Fruit fly (Drosophila melanogaster) whole organism, embryonic: Measurements from ENCODE around the gene CG46462.

Experiments
- Ada2b ChIP-seq: fragments of 200-800 bp; sonication (Bioruptor generic); IDR thresholded peaks from 2 replicates; pipeline ENCODE4 v1.3.6; 2022; ENCODE audit warnings: missing biosample characterization, missing genetic modification characterization
- CG10147 ChIP-seq: fragments of 200-800 bp; sonication (Bioruptor generic); optimal IDR thresholded peaks from 2 replicates; lab custom pipeline; 2019; ENCODE audit warnings: missing biosample characterization, mild to moderate bottlenecking, missing genetic modification characterization, moderate library complexity
- CG10366 ChIP-seq: fragments of 200-800 bp; sonication (Bioruptor generic); IDR thresholded peaks from 2 replicates; pipeline ENCODE4 v1.3.6; 2022; ENCODE audit warnings: missing biosample characterization, missing genetic modification characterization
- CG10979 ChIP-seq: fragments of 200-800 bp; sonication (Bioruptor generic); optimal IDR thresholded peaks from 2 replicates; lab custom pipeline; 2018; ENCODE audit warnings: missing biosample characterization, mild to moderate bottlenecking, missing genetic modification characterization, moderate library complexity
- CG11247 ChIP-seq: fragments of 200-800 bp; sonication (Bioruptor generic); IDR thresholded peaks from 2 replicates; pipeline ENCODE4 v1.3.6; 2022; ENCODE audit warnings: missing biosample characterization, missing genetic modification characterization
- CG12219 ChIP-seq: fragments of 200-800 bp; sonication (Bioruptor generic); optimal IDR thresholded peaks from 3 replicates; lab custom pipeline; 2018; ENCODE audit warnings: missing biosample characterization, mild to moderate bottlenecking, missing genetic modification characterization
- CG12659 ChIP-seq: fragments of 200-800 bp; sonication (Bioruptor generic); optimal IDR thresholded peaks from 3 replicates; lab custom pipeline; 2017; ENCODE audit warnings: mild to moderate bottlenecking, missing biosample characterization, missing genetic modification reagents, missing genetic modification characterization
- CG13424 ChIP-seq: fragments of 200-800 bp; sonication (Bioruptor generic); optimal IDR thresholded peaks from 2 replicates; lab custom pipeline; 2019; ENCODE audit warnings: missing biosample characterization, mild to moderate bottlenecking, missing genetic modification characterization, moderate library complexity
- CG14050 ChIP-seq: fragments of 200-800 bp; sonication (Bioruptor generic); IDR thresholded peaks from 3 replicates; pipeline ENCODE4 v1.3.6; 2022; ENCODE audit warnings: missing biosample characterization, missing genetic modification characterization
- CG15696 ChIP-seq: fragments of 200-800 bp; sonication (Bioruptor generic); optimal IDR thresholded peaks from 2 replicates; lab custom pipeline; 2019; ENCODE audit warnings: missing biosample characterization, mild to moderate bottlenecking, missing genetic modification characterization, moderate library complexity
- CG18011 ChIP-seq: fragments of 200-800 bp; sonication (Bioruptor generic); optimal IDR thresholded peaks from 2 replicates; lab custom pipeline; 2017; ENCODE audit warnings: missing biosample characterization, missing genetic modification characterization, mild to moderate bottlenecking, moderate library complexity, missing genotype
- CG1832 ChIP-seq: fragments of 200-800 bp; sonication (Bioruptor generic); optimal IDR thresholded peaks from 2 replicates; lab custom pipeline; 2017; ENCODE audit warnings: missing biosample characterization, mild to moderate bottlenecking, missing genetic modification characterization, inconsistent platforms
- CG4282 ChIP-seq: fragments of 200-800 bp; sonication (Bioruptor generic); optimal IDR thresholded peaks from 2 replicates; lab custom pipeline; 2016; ENCODE audit warnings: missing biosample characterization, missing genetic modification characterization
- CG4730 ChIP-seq: fragments of 200-800 bp; sonication (Bioruptor generic); IDR thresholded peaks from 2 replicates; pipeline ENCODE4 v1.3.6; 2022; ENCODE audit warnings: missing biosample characterization, missing genetic modification characterization
- CG6689 ChIP-seq: fragments of 200-800 bp; sonication (Bioruptor generic); IDR thresholded peaks from 2 replicates; pipeline ENCODE4 v1.3.6; 2022; ENCODE audit warnings: missing biosample characterization, missing genetic modification characterization
- CG6813 ChIP-seq: fragments of 200-800 bp; sonication (Bioruptor generic); optimal IDR thresholded peaks from 2 replicates; lab custom pipeline; 2017; ENCODE audit warnings: missing biosample characterization, missing genetic modification characterization, mild to moderate bottlenecking, moderate library complexity, missing genetic modification reagents
- CG7372 ChIP-seq: fragments of 200-800 bp; sonication (Bioruptor generic); IDR thresholded peaks from 2 replicates; pipeline ENCODE4 v1.3.6; 2022; ENCODE audit warnings: missing biosample characterization, missing genetic modification characterization
- CG9727 ChIP-seq: fragments of 200-800 bp; sonication (Bioruptor generic); optimal IDR thresholded peaks from 3 replicates; lab custom pipeline; 2017; ENCODE audit warnings: missing biosample characterization, mild to moderate bottlenecking, missing genetic modification characterization
- Dek ChIP-seq: fragments of 200-800 bp; sonication (Bioruptor generic); optimal IDR thresholded peaks from 3 replicates; lab custom pipeline; 2019; ENCODE audit warnings: missing biosample characterization, mild to moderate bottlenecking, missing genetic modification characterization, moderate library complexity
- Doc3 ChIP-seq: fragments of 200-800 bp; sonication (Bioruptor generic); IDR thresholded peaks from 3 replicates; pipeline ENCODE4 v1.3.6; 2022; ENCODE audit warnings: missing biosample characterization, missing genetic modification characterization; ENCODE audit not compliant: partially characterized antibody
- Drgx ChIP-seq: fragments of 200-800 bp; sonication (Bioruptor generic); IDR thresholded peaks from 2 replicates; pipeline ENCODE4 v1.3.6; 2022; ENCODE audit warnings: missing biosample characterization, missing genetic modification characterization
- Fer1 ChIP-seq: fragments of 200-800 bp; sonication (Bioruptor generic); optimal IDR thresholded peaks from 2 replicates; lab custom pipeline; 2017; ENCODE audit warnings: missing biosample characterization, mild to moderate bottlenecking, missing genetic modification characterization
- HLHmδ ChIP-seq: fragments of 200-800 bp; sonication (Bioruptor generic); optimal IDR thresholded peaks from 2 replicates; lab custom pipeline; 2018; ENCODE audit warnings: missing biosample characterization, mild to moderate bottlenecking, missing genetic modification characterization, moderate library complexity
- Jarid2 ChIP-seq: fragments of 200-800 bp; sonication (Bioruptor generic); optimal IDR thresholded peaks from 3 replicates; lab custom pipeline; 2017; ENCODE audit warnings: mild to moderate bottlenecking, missing biosample characterization, missing genetic modification reagents, missing genetic modification characterization
- Lim3 ChIP-seq: fragments of 200-800 bp; sonication (Bioruptor generic); IDR thresholded peaks from 2 replicates; pipeline ENCODE4 v1.3.6; 2022; ENCODE audit warnings: missing biosample characterization, missing genetic modification characterization
- MTF-1 ChIP-seq: fragments of 200-800 bp; sonication (Bioruptor generic); optimal IDR thresholded peaks from 2 replicates; lab custom pipeline; 2018; ENCODE audit warnings: missing biosample characterization, mild to moderate bottlenecking, missing genetic modification characterization, borderline replicate concordance
- NfI ChIP-seq: fragments of 200-800 bp; sonication (Bioruptor generic); optimal IDR thresholded peaks from 3 replicates; lab custom pipeline; 2018; ENCODE audit warnings: missing biosample characterization, mild to moderate bottlenecking, missing genetic modification characterization, moderate library complexity
- Oaz ChIP-seq: fragments of 200-800 bp; sonication (Bioruptor generic); IDR thresholded peaks from 2 replicates; pipeline ENCODE4 v1.3.6; 2022; ENCODE audit warnings: missing biosample characterization, missing genetic modification characterization
- Scr ChIP-seq: fragments of 200-800 bp; sonication (Bioruptor generic); IDR thresholded peaks from 2 replicates; pipeline ENCODE4 v1.3.6; 2022; ENCODE audit warnings: missing biosample characterization, missing genetic modification characterization; ENCODE audit not compliant: partially characterized antibody
- Sry-δ ChIP-seq: fragments of 200-800 bp; sonication (Bioruptor generic); optimal IDR thresholded peaks from 2 replicates; lab custom pipeline; 2016; ENCODE audit warnings: missing biosample characterization, missing genetic modification characterization
- Stat92E ChIP-seq, 3 experiments: fragments of >200 bp in 2 of 3; fragments of 200-800 bp in 1 of 3; sonication (Bioruptor generic) in 1 of 3; optimal IDR thresholded peaks; 2 replicates each; lab custom pipeline; 2017 to 2019; ENCODE audit warnings: missing biosample characterization in 3 of 3, missing genetic modification characterization in 3 of 3, mild to moderate bottlenecking in 1 of 3, moderate library complexity in 1 of 3
- Vsx1 ChIP-seq: fragments of 200-800 bp; sonication (Bioruptor generic); optimal IDR thresholded peaks from 2 replicates; lab custom pipeline; 2017; ENCODE audit warnings: missing biosample characterization, mild to moderate bottlenecking, missing genetic modification characterization, missing genetic modification reagents
- aop ChIP-seq: fragments of 200-800 bp; sonication (Bioruptor generic); IDR thresholded peaks from 2 replicates; pipeline ENCODE4 v1.3.6; 2022; ENCODE audit warnings: missing biosample characterization, missing genetic modification characterization
- chn ChIP-seq: fragments of 200-800 bp; sonication (Bioruptor generic); optimal IDR thresholded peaks from 2 replicates; lab custom pipeline; 2016; ENCODE audit warnings: missing biosample characterization, missing genetic modification characterization
- fd3F ChIP-seq: fragments of 200-800 bp; sonication (Bioruptor generic); optimal IDR thresholded peaks from 2 replicates; lab custom pipeline; 2018; ENCODE audit warnings: missing biosample characterization, mild to moderate bottlenecking, missing genetic modification characterization, moderate library complexity
- jing ChIP-seq: fragments of 200-800 bp; sonication (Bioruptor generic); optimal IDR thresholded peaks from 2 replicates; lab custom pipeline; 2018; ENCODE audit warnings: missing biosample characterization, mild to moderate bottlenecking, missing genetic modification characterization
- kah ChIP-seq: fragments of 200-800 bp; sonication (Bioruptor generic); optimal IDR thresholded peaks from 2 replicates; lab custom pipeline; 2018; ENCODE audit warnings: missing biosample characterization, mild to moderate bottlenecking, missing genetic modification characterization
- lab ChIP-seq: fragments of 200-800 bp; sonication (Bioruptor generic); optimal IDR thresholded peaks from 3 replicates; lab custom pipeline; 2017; ENCODE audit warnings: missing biosample characterization, missing genetic modification characterization, mild to moderate bottlenecking, moderate library complexity, missing genetic modification reagents
- nmo ChIP-seq: fragments of 200-800 bp; sonication (Bioruptor generic); optimal IDR thresholded peaks from 2 replicates; lab custom pipeline; 2018; ENCODE audit warnings: missing biosample characterization, mild to moderate bottlenecking, missing genetic modification characterization, moderate library complexity
- phol ChIP-seq: fragments of 200-800 bp; sonication (Bioruptor generic); optimal IDR thresholded peaks from 3 replicates; lab custom pipeline; 2018; ENCODE audit warnings: missing biosample characterization, mild to moderate bottlenecking, missing genetic modification characterization, moderate library complexity
- psq ChIP-seq: fragments of 200-800 bp; sonication (Bioruptor generic); optimal IDR thresholded peaks from 2 replicates; lab custom pipeline; 2017; ENCODE audit warnings: missing biosample characterization, missing genetic modification characterization
- repo ChIP-seq: fragments of 200-800 bp; sonication (Bioruptor generic); optimal IDR thresholded peaks from 2 replicates; lab custom pipeline; 2016; ENCODE audit warnings: missing biosample characterization, missing genetic modification characterization
- row ChIP-seq: fragments of 200-800 bp; sonication (Bioruptor generic); IDR thresholded peaks from 3 replicates; pipeline ENCODE4 v1.3.6; 2022; ENCODE audit warnings: missing biosample characterization, missing genetic modification characterization
- slbo ChIP-seq: fragments of 200-800 bp; sonication (Bioruptor generic); IDR thresholded peaks from 2 replicates; pipeline ENCODE4 v1.3.6; 2022; ENCODE audit warnings: missing biosample characterization, missing genetic modification characterization
- slp2 ChIP-seq: fragments of 200-800 bp; sonication (Bioruptor generic); optimal IDR thresholded peaks from 2 replicates; lab custom pipeline; 2016; ENCODE audit warnings: missing biosample characterization, missing genetic modification characterization
- so ChIP-seq: fragments of 200-800 bp; sonication (Bioruptor generic); IDR thresholded peaks from 3 replicates; pipeline ENCODE4 v1.3.6; 2022; ENCODE audit warnings: missing biosample characterization, missing genetic modification characterization
- tna ChIP-seq: fragments of 200-800 bp; sonication (Bioruptor generic); IDR thresholded peaks from 2 replicates; pipeline ENCODE4 v1.3.6; 2022; ENCODE audit warnings: missing biosample characterization, missing genetic modification characterization; ENCODE audit not compliant: partially characterized antibody
- wek ChIP-seq: fragments of 200-800 bp; sonication (Bioruptor generic); optimal IDR thresholded peaks from 3 replicates; lab custom pipeline; 2018; ENCODE audit warnings: missing biosample characterization, mild to moderate bottlenecking, missing genetic modification characterization, moderate library complexity
- yki ChIP-seq: fragments of >200 bp; optimal IDR thresholded peaks from 3 replicates; lab custom pipeline; 2018
- zf30C ChIP-seq: fragments of 200-800 bp; sonication (Bioruptor generic); optimal IDR thresholded peaks from 3 replicates; lab custom pipeline; 2018; ENCODE audit warnings: missing biosample characterization, mild to moderate bottlenecking, missing genetic modification characterization
- zfh2 ChIP-seq: fragments of 200-800 bp; sonication (Bioruptor generic); optimal IDR thresholded peaks from 2 replicates; lab custom pipeline; 2016; ENCODE audit warnings: missing biosample characterization, missing genetic modification characterization

The CG46462 gene

DNA sequence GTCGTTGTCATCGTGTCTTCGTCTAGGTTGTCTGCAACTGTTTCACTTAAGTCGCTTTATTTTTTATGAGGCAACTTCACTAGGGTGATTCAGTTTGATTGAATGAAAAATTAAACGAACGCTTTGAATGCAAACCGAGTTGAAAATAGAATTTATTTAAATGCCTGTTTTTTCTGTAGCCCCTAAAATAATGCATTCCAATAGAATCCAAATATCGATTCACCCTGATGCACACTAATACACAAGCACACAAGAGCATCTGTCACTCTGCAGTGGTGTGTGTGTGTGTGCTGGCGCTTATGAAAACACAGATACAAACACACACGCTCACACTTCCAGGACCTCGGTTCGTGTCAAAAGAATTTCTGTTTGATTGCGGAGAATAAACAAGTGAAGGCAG is 30.3 kb downstream of the CG46462 start (continued):
- TF ChIP-seq slbo (GFP tag; lab: Robert Waterston, UW) (0 out of 2 replicates have a peak, but pooled peaks have one; percentile 13), Sry-δ (GFP tag; lab: Kevin White, UChicago) (no peak), jing (GFP tag; lab: Kevin White, UChicago) (no peak), CG14050 (no peak; the same call in 2 of the 3 replicates), CG18011 (GFP tag; lab: Kevin White, UChicago) (no peak), aop (no peak), CG13424 (peak; percentile 46), NfI (GFP tag; lab: Kevin White, UChicago) (peak; percentile 50), Vsx1 (no peak), wek (GFP tag; lab: Kevin White, UChicago) (no peak), Doc3 (GFP tag; lab: Robert Waterston, UW) (no peak), so (GFP tag; lab: Robert Waterston, UW) (0 out of 3 replicates have a peak, but pooled peaks have one; percentile 9), CG6813 (GFP tag; lab: Kevin White, UChicago) (peak; percentile 25), repo (GFP tag; lab: Kevin White, UChicago) (no peak), CG10147 (GFP tag; lab: Kevin White, UChicago) (no peak), CG4282 (GFP tag; lab: Kevin White, UChicago) (no peak), Scr (GFP tag; lab: Robert Waterston, UW) (no peak), CG7372 (GFP tag; lab: Robert Waterston, UW) (no peak), phol (no peak), fd3F (GFP tag; lab: Kevin White, UChicago) (no peak), slp2 (GFP tag; lab: Kevin White, UChicago) (no peak), zfh2 (GFP tag; lab: Kevin White, UChicago) (no peak), Drgx (GFP tag; lab: Robert Waterston, UW) (no peak), HLHmδ (GFP tag; lab: Kevin White, UChicago) (no peak), tna (GFP tag; lab: Robert Waterston, UW) (no peak), zf30C (GFP tag; lab: Kevin White, UChicago) (no peak), CG6689 (GFP tag; lab: Robert Waterston, UW) (no peak), kah (no peak), CG10979 (no peak), Fer1 (GFP tag; lab: Kevin White, UChicago) (peak; percentile 49), Jarid2 (GFP tag; lab: Kevin White, UChicago) (no peak), psq (GFP tag; lab: Kevin White, UChicago) (no peak), CG4730 (no peak), row (peak; percentile 50), CG15696 (tag; lab: Kevin White, UChicago) (no peak), yki (lab: Kevin White, UChicago) (no peak), CG10366 (GFP tag; lab: Robert Waterston, UW) (no peak), CG11247 (no peak), MTF-1 (GFP tag; lab: Kevin White, UChicago) (no peak), nmo (no peak), Lim3 (GFP tag; lab: Robert Waterston, UW) (no peak), CG9727 (GFP tag; lab: Kevin White, UChicago) (no peak), Stat92E (GFP tag; optimal IDR thresholded peaks at IDR 0.05; lab: Kevin White, UChicago) (no peak), chn (no peak), Oaz (GFP tag; lab: Robert Waterston, UW) (peak; percentile 16; the same call in 1 of the 2 replicates), CG12659 (GFP tag; lab: Kevin White, UChicago) (peak; percentile 18), Ada2b (GFP tag; lab: Robert Waterston, UW) (no peak), CG1832 (GFP tag; lab: Kevin White, UChicago) (no peak), Dek (tag; lab: Kevin White, UChicago) (peak; percentile 20), lab (GFP tag; lab: Kevin White, UChicago) (peak; percentile 56), CG12219 (peak; percentile 13)
